Worm (Caenorhabditis elegans): Measurements from ENCODE around the gene clec-239.

DNA sequence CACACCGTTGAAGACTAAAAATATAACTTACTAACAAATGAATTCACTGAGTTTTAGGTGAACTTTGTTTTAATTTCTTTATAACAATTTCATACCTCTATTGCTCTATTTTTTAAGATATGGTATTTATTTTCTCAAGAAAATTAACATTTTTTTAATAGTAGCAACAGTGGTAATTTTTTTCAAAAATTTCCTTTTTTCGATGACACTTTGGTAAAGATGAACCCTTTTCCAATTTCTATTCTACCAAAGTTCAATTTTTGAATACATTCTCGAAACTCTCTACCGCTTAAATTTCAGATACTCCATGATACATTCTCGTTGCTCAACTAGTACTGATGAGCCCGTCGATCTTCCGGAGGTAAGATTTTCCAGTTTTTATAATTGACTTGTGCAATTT, 44.4 kb upstream of the clec-239 start, which contains the start of gene nhr-116:
- TF ChIP-seq skn-1 (tag; optimal IDR thresholded peaks at IDR 0.05) (no peak), nhr-237 (tag; optimal IDR thresholded peaks at IDR 0.05) (no peak), F16B12.6 (tag; optimal IDR thresholded peaks at IDR 0.05) (no peak), mef-2 (tag; optimal IDR thresholded peaks at IDR 0.05) (no peak), unc-62 (GFP tag; optimal IDR thresholded peaks at IDR 0.05) (no peak), nhr-12 (tag; optimal IDR thresholded peaks at IDR 0.05) (no peak), nhr-11 (tag; optimal IDR thresholded peaks at IDR 0.05) (no peak), pqm-1 (tag; optimal IDR thresholded peaks at IDR 0.05) (no peak), ceh-82 (tag; optimal IDR thresholded peaks at IDR 0.05) (no peak), nhr-90 (tag; optimal IDR thresholded peaks at IDR 0.05; ENCODE audit: poor library complexity) (no peak), mep-1 (tag; optimal IDR thresholded peaks at IDR 0.05) (no peak), blmp-1 (tag; optimal IDR thresholded peaks at IDR 0.05) (no peak), dpl-1 (GFP tag; optimal IDR thresholded peaks at IDR 0.05) (no peak), elt-3 (tag; optimal IDR thresholded peaks at IDR 0.05) (no peak)
